Worm (Caenorhabditis elegans) whole organism, late embryonic: Measurements from ENCODE around the gene dct-14.

Source experiments
- C08G9.2 ChIP-seq: sonication (generic microtip); optimal IDR thresholded peaks from 2 replicates; lab custom pipeline; 2016; ENCODE audit warnings: mild to moderate bottlenecking, missing genetic modification characterization, moderate library complexity, missing compliant biosample characterization
- F13H6.1 ChIP-seq: sonication (generic microtip); optimal IDR thresholded peaks from 2 replicates; lab custom pipeline; 2016; ENCODE audit warnings: missing genetic modification characterization, missing compliant biosample characterization
- K02D7.2 ChIP-seq: sonication (generic microtip); optimal IDR thresholded peaks from 2 replicates; lab custom pipeline; 2017; ENCODE audit warnings: mild to moderate bottlenecking, missing genetic modification characterization, missing compliant biosample characterization
- Y22D7AL.16 ChIP-seq: sonication (generic microtip); optimal IDR thresholded peaks from 2 replicates; lab custom pipeline; 2016; ENCODE audit warnings: missing genetic modification characterization, missing compliant biosample characterization
- ceh-18 ChIP-seq: sonication (generic microtip); optimal IDR thresholded peaks from 2 replicates; lab custom pipeline; 2016; ENCODE audit warnings: missing genetic modification characterization, missing compliant biosample characterization
- ceh-22 ChIP-seq: sonication (generic microtip); optimal IDR thresholded peaks from 2 replicates; lab custom pipeline; 2017; ENCODE audit warnings: missing biosample characterization, missing genetic modification characterization
- ceh-31 ChIP-seq: sonication (generic microtip); optimal IDR thresholded peaks from 2 replicates; lab custom pipeline; 2016; ENCODE audit warnings: missing genetic modification characterization, missing compliant biosample characterization
- ceh-34 ChIP-seq: sonication (generic microtip); optimal IDR thresholded peaks from 2 replicates; lab custom pipeline; 2016; ENCODE audit warnings: mild to moderate bottlenecking, missing genetic modification characterization, missing compliant biosample characterization
- ceh-48 ChIP-seq: sonication (generic microtip); optimal IDR thresholded peaks from 2 replicates; lab custom pipeline; 2016; ENCODE audit warnings: missing genetic modification characterization, inconsistent platforms, missing compliant biosample characterization
- ceh-6 ChIP-seq: fragments of 200-800 bp; sonication (Bioruptor generic); optimal IDR thresholded peaks from 2 replicates; lab custom pipeline; 2018; ENCODE audit warnings: mild to moderate bottlenecking, missing genetic modification characterization, missing compliant biosample characterization
- ceh-9 ChIP-seq: sonication (generic microtip); optimal IDR thresholded peaks from 2 replicates; lab custom pipeline; 2016; ENCODE audit warnings: mild to moderate bottlenecking, missing genetic modification characterization, inconsistent platforms, missing compliant biosample characterization
- dve-1 ChIP-seq: sonication (generic microtip); optimal IDR thresholded peaks from 2 replicates; lab custom pipeline; 2017; ENCODE audit warnings: antibody characterized with exemption, mild to moderate bottlenecking, missing genetic modification characterization, missing compliant biosample characterization
- elt-2 ChIP-seq: sonication (generic microtip); optimal IDR thresholded peaks from 2 replicates; lab custom pipeline; 2016; ENCODE audit warnings: missing genetic modification reagents, missing genetic modification characterization, missing compliant biosample characterization
- ets-4 ChIP-seq: sonication (generic microtip); optimal IDR thresholded peaks from 2 replicates; lab custom pipeline; 2016; ENCODE audit warnings: missing genetic modification characterization, missing compliant biosample characterization
- eyg-1 ChIP-seq: sonication (generic microtip); optimal IDR thresholded peaks from 2 replicates; lab custom pipeline; 2016; ENCODE audit warnings: missing genotype, missing genetic modification characterization, missing compliant biosample characterization
- fax-1 ChIP-seq: sonication (generic microtip); optimal IDR thresholded peaks from 2 replicates; lab custom pipeline; 2016; ENCODE audit warnings: missing genotype, missing genetic modification characterization, missing compliant biosample characterization
- fkh-10 ChIP-seq: fragments of 150-350 bp; optimal IDR thresholded peaks from 2 replicates; lab custom pipeline; 2014; ENCODE audit warnings: missing biosample characterization, missing genetic modification reagents, missing genetic modification characterization
- fkh-6 ChIP-seq: sonication (generic microtip); optimal IDR thresholded peaks from 2 replicates; lab custom pipeline; 2016; ENCODE audit warnings: missing genetic modification characterization, missing compliant biosample characterization
- hlh-6 ChIP-seq: sonication (generic microtip); optimal IDR thresholded peaks from 2 replicates; lab custom pipeline; 2016; ENCODE audit warnings: missing genotype, missing genetic modification characterization, missing compliant biosample characterization
- hlh-8 ChIP-seq: sonication (generic microtip); optimal IDR thresholded peaks from 2 replicates; lab custom pipeline; 2016; ENCODE audit warnings: missing genotype, missing genetic modification characterization, missing compliant biosample characterization
- lin-11 ChIP-seq: fragments of 200-800 bp; sonication (Bioruptor generic); optimal IDR thresholded peaks from 2 replicates; lab custom pipeline; 2018; ENCODE audit warnings: mild to moderate bottlenecking, missing genetic modification characterization, missing compliant biosample characterization
- nfya-1 ChIP-seq: sonication (generic microtip); optimal IDR thresholded peaks from 2 replicates; lab custom pipeline; 2017; ENCODE audit warnings: missing genetic modification characterization, mild to moderate bottlenecking, missing compliant biosample characterization, antibody characterized with exemption, moderate library complexity
- nhr-11 ChIP-seq: fragments of 150-350 bp; optimal IDR thresholded peaks from 2 replicates; lab custom pipeline; 2014; ENCODE audit warnings: missing biosample characterization, missing genetic modification characterization
- npax-4 ChIP-seq: sonication (generic microtip); optimal IDR thresholded peaks from 2 replicates; lab custom pipeline; 2016; ENCODE audit warnings: missing genetic modification characterization, missing compliant biosample characterization
- pat-9 ChIP-seq: fragments of 200-800 bp; sonication (Bioruptor generic); optimal IDR thresholded peaks from 2 replicates; lab custom pipeline; 2018; ENCODE audit warnings: mild to moderate bottlenecking, missing genetic modification characterization, moderate library complexity, missing compliant biosample characterization
- pax-1 ChIP-seq: fragments of 150-350 bp; optimal IDR thresholded peaks from 2 replicates; lab custom pipeline; 2014; ENCODE audit warnings: missing biosample characterization, missing genetic modification characterization
- pqm-1 ChIP-seq: sonication (generic microtip); optimal IDR thresholded peaks from 2 replicates; lab custom pipeline; 2016; ENCODE audit warnings: missing genetic modification characterization, missing compliant biosample characterization
- pros-1 ChIP-seq: fragments of 150-350 bp; optimal IDR thresholded peaks from 2 replicates; lab custom pipeline; 2014; ENCODE audit warnings: missing biosample characterization, missing genetic modification reagents, missing genetic modification characterization
- sox-2 ChIP-seq: fragments of 200-800 bp; sonication (Bioruptor generic); IDR thresholded peaks from 2 replicates; pipeline ENCODE4 v1.3.6; 2022; ENCODE audit warnings: missing genetic modification reagents, missing genetic modification characterization, missing compliant biosample characterization
- sox-4 ChIP-seq: sonication (generic microtip); optimal IDR thresholded peaks from 2 replicates; lab custom pipeline; 2017; ENCODE audit warnings: mild to moderate bottlenecking, missing genetic modification characterization, inconsistent platforms, missing compliant biosample characterization
- tbx-7 ChIP-seq: sonication (generic microtip); optimal IDR thresholded peaks from 2 replicates; lab custom pipeline; 2016; ENCODE audit warnings: missing genotype, missing genetic modification characterization, missing compliant biosample characterization
- ttx-3 ChIP-seq: sonication (generic microtip); optimal IDR thresholded peaks from 2 replicates; lab custom pipeline; 2016; ENCODE audit warnings: missing genetic modification reagents, missing genetic modification characterization, missing compliant biosample characterization
- unc-3 ChIP-seq, 2 experiments: fragments of 200-800 bp in 1 of 2; sonication (Bioruptor generic) in 1 of 2; sonication (generic microtip) in 1 of 2; conservative IDR thresholded peaks in 1 of 2; optimal IDR thresholded peaks in 1 of 2; 2 replicates each; pipeline versions ENCODE4 v1.3.6 to Lab custom; 2016 to 2022; ENCODE audit warnings: missing compliant biosample characterization in 2 of 2, missing genetic modification characterization in 2 of 2, missing genetic modification reagents in 1 of 2
- unc-86 ChIP-seq: sonication (generic microtip); optimal IDR thresholded peaks from 2 replicates; lab custom pipeline; 2016; ENCODE audit warnings: missing genetic modification characterization, missing compliant biosample characterization
- zip-5 ChIP-seq: sonication (generic microtip); optimal IDR thresholded peaks from 2 replicates; lab custom pipeline; 2016; ENCODE audit warnings: missing genetic modification characterization, missing compliant biosample characterization

The dct-14 gene

ce11 chrV:20500405-20500804 lies at the start of gene dct-14:
Gene dct-14 (minus strand): TSS chrV:20500505.
- TF ChIP-seq fkh-6 (tag; lab: Kevin White, UChicago), result no peak
- TF ChIP-seq ceh-31, result no peak
- TF ChIP-seq pqm-1 (tag; lab: Kevin White, UChicago), result no peak
- TF ChIP-seq npax-4 (tag; lab: Kevin White, UChicago), result no peak
- TF ChIP-seq Y22D7AL.16, result no peak
- no peak for TF ChIP-seq fax-1 (tag; lab: Kevin White, UChicago)
- no peak for TF ChIP-seq ceh-6 (GFP tag; lab: Kevin White, UChicago)
- TF ChIP-seq ets-4 (tag; lab: Kevin White, UChicago), result no peak
- no peak for TF ChIP-seq ceh-48 (tag; lab: Kevin White, UChicago)
- TF ChIP-seq C08G9.2 (tag; lab: Kevin White, UChicago), result no peak
- no peak for TF ChIP-seq hlh-8 (tag; lab: Kevin White, UChicago)
- TF ChIP-seq F13H6.1 (tag; lab: Kevin White, UChicago), result no peak
- no peak for TF ChIP-seq hlh-6 (tag; lab: Kevin White, UChicago)
- no peak for TF ChIP-seq fkh-10 (GFP tag; lab: Kevin White, UChicago)

DNA sequence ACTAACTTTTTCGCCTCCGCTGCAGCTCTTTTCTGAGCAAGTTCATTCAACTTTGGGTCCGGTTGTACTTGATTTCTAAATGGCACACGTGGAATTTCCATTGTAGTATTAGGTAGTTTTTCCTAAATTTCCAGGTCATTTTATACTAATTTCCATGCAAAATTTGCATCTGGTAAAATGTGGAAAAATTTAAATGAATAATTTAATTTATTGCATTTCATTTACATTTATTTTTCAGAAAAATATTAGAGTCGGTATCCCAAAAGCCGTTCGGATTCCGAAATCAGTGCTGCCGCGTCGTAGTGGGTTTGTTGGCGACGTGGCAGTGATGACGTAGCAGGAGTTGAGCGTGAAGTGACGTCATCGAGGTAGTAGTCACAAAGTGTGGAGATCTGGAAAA lies 46.7 kb upstream of the dct-14 start, which contains the start of gene Y38H6C.18:
Gene Y38H6C.18, minus strand, starts transcription at position 101 of the 400 bp plus-strand sequence.
- TF ChIP-seq ceh-9 (tag; lab: Kevin White, UChicago), result no peak
- no peak for TF ChIP-seq nhr-11 (tag; lab: Kevin White, UChicago)
- TF ChIP-seq tbx-7 (tag; lab: Kevin White, UChicago), result no peak
- no peak for TF ChIP-seq npax-4 (tag; lab: Kevin White, UChicago)
- no peak for TF ChIP-seq lin-11 (tag; lab: Kevin White, UChicago)
- TF ChIP-seq pros-1, result no peak
- no peak for TF ChIP-seq sox-2 (GFP tag; lab: Robert Waterston, UW)
- no peak for TF ChIP-seq eyg-1
- no peak for TF ChIP-seq zip-5 (tag; lab: Kevin White, UChicago)
- TF ChIP-seq ceh-22 (tag; lab: Kevin White, UChicago), result no peak
- no peak for TF ChIP-seq K02D7.2 (tag; lab: Kevin White, UChicago)
- TF ChIP-seq, all 69 proteins: peak for 0

DNA sequence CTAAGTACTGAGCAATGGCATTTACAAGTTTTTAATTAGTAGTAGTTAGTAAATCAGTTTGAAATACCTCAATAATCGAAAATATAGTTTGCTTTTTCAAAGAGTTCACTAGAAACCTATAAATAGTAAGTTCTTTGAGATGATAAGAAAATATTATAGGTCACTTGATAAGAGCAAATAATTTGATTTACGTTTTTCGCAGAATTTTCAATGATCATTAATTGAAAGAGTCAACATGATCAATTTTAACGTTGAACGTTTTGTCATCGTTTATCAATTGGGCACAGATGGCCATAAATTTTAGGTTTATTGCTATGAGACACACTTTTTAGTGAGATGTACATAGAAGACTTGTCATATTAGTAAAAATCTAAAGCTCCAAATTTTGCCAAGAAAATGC lies 45.4 kb upstream of the dct-14 start:
- TF ChIP-seq ets-4 (tag; lab: Kevin White, UChicago) (no peak), pat-9 (tag; lab: Kevin White, UChicago) (no peak), fkh-6 (tag; lab: Kevin White, UChicago) (no peak), unc-3 (GFP tag; conservative IDR thresholded peaks at IDR 0.05; lab: Robert Waterston, UW) (no peak), unc-3 (tag; optimal IDR thresholded peaks at IDR 0.05; lab: Kevin White, UChicago) (no peak), ceh-34 (tag; lab: Kevin White, UChicago) (no peak), unc-86 (no peak), ttx-3 (tag; lab: Kevin White, UChicago) (no peak), ceh-18 (tag; lab: Kevin White, UChicago) (no peak)

- TF ChIP-seq dve-1 (tag; lab: Kevin White, UChicago), result no peak
- TF ChIP-seq fkh-6 (tag; lab: Kevin White, UChicago), result no peak
These were observed 44.3 kb upstream of the dct-14 start for ce11 chrV:20544610-20545009.

ce11 chrV:20544092-20544491 lies 43.8 kb upstream of the dct-14 start, which contains the start of gene slc-36.3:
Gene slc-36.3 (minus strand): TSS chrV:20544192.
- TF ChIP-seq npax-4 (tag; lab: Kevin White, UChicago), result no peak
- TF ChIP-seq pax-1, result no peak

DNA sequence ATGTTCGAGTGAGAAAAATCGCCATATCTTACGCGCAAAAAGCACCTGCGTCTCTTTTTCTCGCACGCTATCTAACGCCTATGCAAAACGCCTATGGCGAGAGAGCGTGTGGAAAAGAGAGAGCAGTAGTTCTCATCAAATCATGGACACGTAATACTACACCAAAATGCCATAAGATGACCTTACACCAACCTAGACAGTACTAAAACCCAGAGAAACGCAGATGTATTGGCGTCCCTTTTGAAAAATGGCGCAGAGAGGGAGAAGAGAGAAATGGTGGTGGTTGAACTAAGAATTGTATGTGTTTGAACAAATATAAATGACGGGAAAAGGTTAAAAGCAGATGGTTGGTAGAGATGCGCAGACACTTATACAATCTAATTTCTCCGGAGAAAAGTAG lies 38.8 kb upstream of the dct-14 start, which contains the start of gene Y38H6C.16:
Gene Y38H6C.16, minus strand, starts transcription at position 293 of the 400 bp plus-strand sequence.
- TF ChIP-seq dve-1 (tag; lab: Kevin White, UChicago) (no peak), nfya-1 (tag; lab: Kevin White, UChicago) (no peak), elt-2 (tag; lab: Kevin White, UChicago) (peak; percentile 14), sox-4 (tag; lab: Kevin White, UChicago) (no peak), ttx-3 (tag; lab: Kevin White, UChicago) (no peak)
